Fruit fly (Drosophila melanogaster) whole organism, embryonic: ENCODE results near the gene fusl.

Source experiments
- Ada2b ChIP-seq: fragments of 200-800 bp; sonication (Bioruptor generic); IDR thresholded peaks from 2 replicates; pipeline ENCODE4 v1.3.6; 2022; ENCODE audit warnings: missing biosample characterization, missing genetic modification characterization
- CG10321 ChIP-seq: fragments of 200-800 bp; sonication (Bioruptor generic); IDR thresholded peaks from 2 replicates; pipeline ENCODE4 v1.3.6; 2022; ENCODE audit warnings: missing biosample characterization, missing genetic modification characterization
- CG12236 ChIP-seq: fragments of 200-800 bp; sonication (Bioruptor generic); optimal IDR thresholded peaks from 2 replicates; lab custom pipeline; 2016; ENCODE audit warnings: missing biosample characterization, missing genetic modification characterization
- CG14710 ChIP-seq: fragments of 200-800 bp; sonication (Bioruptor generic); optimal IDR thresholded peaks from 3 replicates; lab custom pipeline; 2019; ENCODE audit warnings: missing biosample characterization, mild to moderate bottlenecking, missing genetic modification characterization, moderate library complexity
- CG4424 ChIP-seq: fragments of 200-800 bp; sonication (Bioruptor generic); optimal IDR thresholded peaks from 3 replicates; lab custom pipeline; 2016; ENCODE audit warnings: missing biosample characterization, missing genetic modification characterization
- CG9215 ChIP-seq: fragments of 200-800 bp; sonication (Bioruptor generic); IDR thresholded peaks from 2 replicates; pipeline ENCODE4 v1.3.6; 2022; ENCODE audit warnings: missing biosample characterization, missing genetic modification characterization
- Elba2 ChIP-seq: fragments of 200-800 bp; sonication (Bioruptor generic); optimal IDR thresholded peaks from 3 replicates; lab custom pipeline; 2016; ENCODE audit warnings: missing biosample characterization, missing genetic modification characterization
- Hr78 ChIP-seq, 2 experiments: fragments of 200-800 bp in 1 of 2; fragments of >200 bp in 1 of 2; sonication (Bioruptor generic) in 1 of 2; optimal IDR thresholded peaks; 2 replicates each; lab custom pipeline; 2017 to 2019; ENCODE audit warnings: missing biosample characterization in 2 of 2, missing genetic modification characterization in 2 of 2, mild to moderate bottlenecking in 1 of 2, moderate library complexity in 1 of 2
- Poxn ChIP-seq: fragments of 200-800 bp; sonication (Bioruptor generic); IDR thresholded peaks from 2 replicates; pipeline ENCODE4 v1.3.6; 2022; ENCODE audit warnings: missing biosample characterization, missing genetic modification characterization
- tio ChIP-seq: fragments of 200-800 bp; sonication (Bioruptor generic); optimal IDR thresholded peaks from 2 replicates; lab custom pipeline; 2017; ENCODE audit warnings: missing biosample characterization, missing genetic modification characterization, inconsistent platforms
- usp ChIP-seq: fragments of >200 bp; optimal IDR thresholded peaks from 2 replicates; lab custom pipeline; 2017; ENCODE audit warnings: missing biosample characterization, missing genetic modification characterization

DNA sequence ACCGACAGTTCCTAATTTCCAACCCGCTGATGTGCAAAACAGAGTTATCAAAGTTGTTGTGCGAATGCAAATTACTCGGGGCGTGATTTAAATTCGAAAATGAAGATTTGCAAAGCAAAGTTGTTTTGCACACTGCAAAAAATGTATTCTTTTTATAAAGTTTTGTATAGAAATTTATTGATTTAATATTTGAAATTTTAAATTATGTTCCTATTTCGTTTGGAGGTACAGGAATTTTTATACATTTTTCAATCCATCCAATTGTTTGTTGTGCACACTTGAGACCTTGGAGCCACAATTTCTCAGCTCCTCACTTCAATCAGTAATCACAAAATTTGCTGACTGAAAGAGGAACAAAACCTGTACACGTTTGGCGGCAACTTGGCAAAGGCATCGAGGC lies 37.1 kb upstream of the fusl start:
- no peak for TF ChIP-seq CG10321
- no peak for TF ChIP-seq tio (GFP tag; lab: Kevin White, UChicago)
- no peak for TF ChIP-seq Poxn
- TF ChIP-seq CG4424 (GFP tag; lab: Kevin White, UChicago): no peak
- TF ChIP-seq Hr78 (GFP tag; optimal IDR thresholded peaks at IDR 0.05; lab: Kevin White, UChicago): no peak
- TF ChIP-seq Ada2b (GFP tag; lab: Robert Waterston, UW): no peak
- no peak for TF ChIP-seq CG9215 (GFP tag; lab: Robert Waterston, UW)
- no peak for TF ChIP-seq CG12236 (GFP tag; lab: Kevin White, UChicago)
- TF ChIP-seq CG14710: no peak
- TF ChIP-seq usp (GFP tag; lab: Kevin White, UChicago): no peak
- TF ChIP-seq Elba2 (GFP tag; lab: Kevin White, UChicago): no peak
